Fruit fly (Drosophila melanogaster) whole organism, embryonic: ENCODE results near the gene Scgalpha.

Experiments
- Adf1 ChIP-seq: fragments of 200-800 bp; sonication (Bioruptor generic); IDR thresholded peaks from 2 replicates; pipeline ENCODE4 v1.3.6; 2022; ENCODE audit warnings: missing biosample characterization, missing genetic modification characterization
- Atf-2 ChIP-seq: fragments of 200-800 bp; sonication (Bioruptor generic); optimal IDR thresholded peaks from 2 replicates; lab custom pipeline; 2016; ENCODE audit warnings: missing biosample characterization, missing genetic modification characterization
- Atf6 ChIP-seq: fragments of 200-800 bp; sonication (Bioruptor generic); IDR thresholded peaks from 2 replicates; pipeline ENCODE4 v1.3.6; 2022; ENCODE audit warnings: missing biosample characterization, missing genetic modification characterization
- Bgb ChIP-seq: fragments of 200-800 bp; sonication (Bioruptor generic); IDR thresholded peaks from 2 replicates; pipeline ENCODE4 v1.3.6; 2022; ENCODE audit warnings: missing biosample characterization, missing genetic modification characterization; ENCODE audit not compliant: partially characterized antibody
- Blimp-1 ChIP-seq: fragments of 200-800 bp; sonication (Bioruptor generic); optimal IDR thresholded peaks from 3 replicates; lab custom pipeline; 2018; ENCODE audit warnings: missing biosample characterization, missing genetic modification characterization, mild to moderate bottlenecking, moderate library complexity, missing genetic modification reagents
- CG10209 ChIP-seq: fragments of 200-800 bp; sonication (Bioruptor generic); optimal IDR thresholded peaks from 3 replicates; lab custom pipeline; 2017; ENCODE audit warnings: missing biosample characterization, mild to moderate bottlenecking, missing genetic modification characterization, missing genetic modification reagents
- CG12071 ChIP-seq: fragments of 200-800 bp; sonication (Bioruptor generic); optimal IDR thresholded peaks from 3 replicates; lab custom pipeline; 2018; ENCODE audit warnings: missing biosample characterization, mild to moderate bottlenecking, missing genetic modification characterization
- CG1233 ChIP-seq: fragments of 200-800 bp; sonication (Bioruptor generic); optimal IDR thresholded peaks from 4 replicates; lab custom pipeline; 2018; ENCODE audit warnings: missing biosample characterization, mild to moderate bottlenecking, missing genetic modification characterization
- CG13775 ChIP-seq: fragments of 200-800 bp; sonication (Bioruptor generic); optimal IDR thresholded peaks from 3 replicates; lab custom pipeline; 2017; ENCODE audit warnings: missing biosample characterization, mild to moderate bottlenecking, missing genetic modification characterization
- CG14860 ChIP-seq: fragments of 200-800 bp; sonication (Bioruptor generic); IDR thresholded peaks from 3 replicates; pipeline ENCODE4 v1.3.6; 2022; ENCODE audit warnings: missing biosample characterization, missing genetic modification characterization; ENCODE audit not compliant: partially characterized antibody
- CG1602 ChIP-seq: fragments of 200-800 bp; sonication (Bioruptor generic); optimal IDR thresholded peaks from 3 replicates; lab custom pipeline; 2016; ENCODE audit warnings: missing biosample characterization, missing genetic modification characterization
- CG1603 ChIP-seq: fragments of 200-800 bp; sonication (Bioruptor generic); optimal IDR thresholded peaks from 2 replicates; lab custom pipeline; 2019; ENCODE audit warnings: missing biosample characterization, mild to moderate bottlenecking, missing genetic modification characterization, moderate library complexity
- CG18599 ChIP-seq: fragments of 200-800 bp; sonication (Bioruptor generic); optimal IDR thresholded peaks from 3 replicates; lab custom pipeline; 2017; ENCODE audit warnings: missing biosample characterization, missing genetic modification characterization, mild to moderate bottlenecking, moderate library complexity, missing genetic modification reagents
- CG2116 ChIP-seq: fragments of 200-800 bp; sonication (Bioruptor generic); optimal IDR thresholded peaks from 3 replicates; lab custom pipeline; 2018; ENCODE audit warnings: missing biosample characterization, mild to moderate bottlenecking, missing genetic modification characterization
- CG30020 ChIP-seq: fragments of 200-800 bp; optimal IDR thresholded peaks from 2 replicates; lab custom pipeline; 2019; ENCODE audit warnings: missing biosample characterization, mild to moderate bottlenecking, missing genetic modification characterization, moderate library complexity
- CG8089 ChIP-seq: fragments of 200-800 bp; sonication (Bioruptor generic); optimal IDR thresholded peaks from 3 replicates; lab custom pipeline; 2016; ENCODE audit warnings: missing biosample characterization, missing genetic modification characterization
- CoRest ChIP-seq: fragments of 200-800 bp; sonication (Bioruptor generic); optimal IDR thresholded peaks from 3 replicates; lab custom pipeline; 2018; ENCODE audit warnings: missing biosample characterization, mild to moderate bottlenecking, missing genetic modification characterization, moderate library complexity
- Dad ChIP-seq: fragments of 200-800 bp; sonication (Bioruptor generic); optimal IDR thresholded peaks from 3 replicates; lab custom pipeline; 2016; ENCODE audit warnings: missing biosample characterization, missing genetic modification characterization
- Dek ChIP-seq: fragments of 200-800 bp; sonication (Bioruptor generic); optimal IDR thresholded peaks from 3 replicates; lab custom pipeline; 2019; ENCODE audit warnings: missing biosample characterization, mild to moderate bottlenecking, missing genetic modification characterization, moderate library complexity
- Dref ChIP-seq: fragments of 200-800 bp; sonication (Bioruptor generic); IDR thresholded peaks from 2 replicates; pipeline ENCODE4 v1.3.6; 2022; ENCODE audit warnings: missing biosample characterization, missing genetic modification characterization
- Ets65A ChIP-seq: fragments of 200-800 bp; sonication (Bioruptor generic); peaks from one replicate; lab custom pipeline; 2016; ENCODE audit warnings: missing biosample characterization, missing genetic modification characterization
- Ets97D ChIP-seq: fragments of 200-800 bp; sonication (Bioruptor generic); optimal IDR thresholded peaks from 3 replicates; lab custom pipeline; 2016; ENCODE audit warnings: missing biosample characterization, missing genetic modification characterization
- H2.0 ChIP-seq: fragments of 200-800 bp; sonication (Bioruptor generic); IDR thresholded peaks from 2 replicates; pipeline ENCODE4 v1.3.6; 2022; ENCODE audit warnings: missing biosample characterization, missing genetic modification characterization
- Hand ChIP-seq: fragments of 200-800 bp; sonication (Bioruptor generic); optimal IDR thresholded peaks from 2 replicates; lab custom pipeline; 2017; ENCODE audit warnings: mild to moderate bottlenecking, missing biosample characterization, missing genetic modification reagents, missing genetic modification characterization
- Mad ChIP-seq: fragments of 200-800 bp; sonication (Bioruptor generic); optimal IDR thresholded peaks from 2 replicates; lab custom pipeline; 2016; ENCODE audit warnings: missing biosample characterization, missing genetic modification characterization
- Ssrp ChIP-seq: fragments of 200-800 bp; sonication (Bioruptor generic); optimal IDR thresholded peaks from 2 replicates; lab custom pipeline; 2018; ENCODE audit warnings: missing biosample characterization, mild to moderate bottlenecking, missing genetic modification characterization, moderate library complexity
- TFAM ChIP-seq: fragments of 200-800 bp; sonication (Bioruptor generic); optimal IDR thresholded peaks from 2 replicates; lab custom pipeline; 2017; ENCODE audit warnings: missing biosample characterization, missing genetic modification characterization, inconsistent platforms
- Trl ChIP-seq, 3 experiments: fragments of >200 bp in 2 of 3; fragments of 200-800 bp in 1 of 3; sonication (Bioruptor generic) in 1 of 3; optimal IDR thresholded peaks; 2 replicates in 1 of 3; 3 replicates in 2 of 3; lab custom pipeline; 2016 to 2017; ENCODE audit warnings: missing biosample characterization in 1 of 3, missing genetic modification characterization in 1 of 3
- Vsx1 ChIP-seq: fragments of 200-800 bp; sonication (Bioruptor generic); optimal IDR thresholded peaks from 2 replicates; lab custom pipeline; 2017; ENCODE audit warnings: missing biosample characterization, mild to moderate bottlenecking, missing genetic modification characterization, missing genetic modification reagents
- YL-1 ChIP-seq: fragments of 200-800 bp; sonication (Bioruptor generic); optimal IDR thresholded peaks from 3 replicates; lab custom pipeline; 2017; ENCODE audit warnings: missing biosample characterization, mild to moderate bottlenecking, missing genetic modification characterization
- bigmax ChIP-seq: fragments of 200-800 bp; sonication (Bioruptor generic); optimal IDR thresholded peaks from 2 replicates; lab custom pipeline; 2018; ENCODE audit warnings: missing biosample characterization, mild to moderate bottlenecking, missing genetic modification characterization
- chinmo ChIP-seq: fragments of 200-800 bp; sonication (Bioruptor generic); IDR thresholded peaks from 4 replicates; pipeline ENCODE4 v1.3.6; 2022; ENCODE audit warnings: missing biosample characterization, missing genetic modification characterization; ENCODE audit not compliant: partially characterized antibody
- chm ChIP-seq: fragments of 200-800 bp; sonication (Bioruptor generic); IDR thresholded peaks from 2 replicates; pipeline ENCODE4 v1.3.6; 2022; ENCODE audit warnings: missing biosample characterization, missing genetic modification characterization
- fd64A ChIP-seq: fragments of 200-800 bp; sonication (Bioruptor generic); optimal IDR thresholded peaks from 3 replicates; lab custom pipeline; 2018; ENCODE audit warnings: missing biosample characterization, mild to moderate bottlenecking, missing genetic modification characterization
- grn ChIP-seq: fragments of 200-800 bp; sonication (Bioruptor generic); optimal IDR thresholded peaks from 3 replicates; lab custom pipeline; 2017; ENCODE audit warnings: missing biosample characterization, missing genetic modification characterization
- gsb-n ChIP-seq: fragments of 200-800 bp; sonication (Bioruptor generic); optimal IDR thresholded peaks from 3 replicates; lab custom pipeline; 2018; ENCODE audit warnings: missing biosample characterization, mild to moderate bottlenecking, missing genetic modification characterization
- kni ChIP-seq: fragments of 200-800 bp; sonication (Bioruptor generic); optimal IDR thresholded peaks from 3 replicates; lab custom pipeline; 2017; ENCODE audit warnings: mild to moderate bottlenecking, missing biosample characterization, missing genetic modification reagents, missing genetic modification characterization
- maf-S ChIP-seq: fragments of 200-800 bp; sonication (Bioruptor generic); optimal IDR thresholded peaks from 2 replicates; lab custom pipeline; 2016; ENCODE audit warnings: missing biosample characterization, missing genetic modification characterization
- nerfin-1 ChIP-seq: fragments of 200-800 bp; sonication (Bioruptor generic); optimal IDR thresholded peaks from 3 replicates; lab custom pipeline; 2019; ENCODE audit warnings: missing biosample characterization, mild to moderate bottlenecking, missing genetic modification characterization, moderate library complexity
- nerfin-2 ChIP-seq: fragments of 200-800 bp; sonication (Bioruptor generic); IDR thresholded peaks from 2 replicates; pipeline ENCODE4 v1.3.6; 2022; ENCODE audit warnings: missing biosample characterization, missing genetic modification characterization; ENCODE audit not compliant: partially characterized antibody
- p53 ChIP-seq: fragments of 200-800 bp; sonication (Bioruptor generic); optimal IDR thresholded peaks from 2 replicates; lab custom pipeline; 2016; ENCODE audit warnings: missing biosample characterization, missing genetic modification characterization
- pfk ChIP-seq: fragments of 200-800 bp; sonication (Bioruptor generic); optimal IDR thresholded peaks from 2 replicates; lab custom pipeline; 2018; ENCODE audit warnings: missing biosample characterization, mild to moderate bottlenecking, missing genetic modification characterization, moderate library complexity
- row ChIP-seq: fragments of 200-800 bp; sonication (Bioruptor generic); IDR thresholded peaks from 3 replicates; pipeline ENCODE4 v1.3.6; 2022; ENCODE audit warnings: missing biosample characterization, missing genetic modification characterization
- seq ChIP-seq: fragments of 200-800 bp; sonication (Bioruptor generic); IDR thresholded peaks from 2 replicates; pipeline ENCODE4 v1.3.6; 2022; ENCODE audit warnings: missing biosample characterization, missing genetic modification characterization
- sima ChIP-seq: fragments of 200-800 bp; sonication (Bioruptor generic); optimal IDR thresholded peaks from 2 replicates; lab custom pipeline; 2016; ENCODE audit warnings: missing biosample characterization, missing genetic modification characterization
- sr ChIP-seq: fragments of 200-800 bp; sonication (Bioruptor generic); IDR thresholded peaks from 3 replicates; pipeline ENCODE4 v1.3.6; 2022; ENCODE audit warnings: missing biosample characterization, missing genetic modification characterization
- wor ChIP-seq: fragments of 200-800 bp; sonication (Bioruptor generic); IDR thresholded peaks from 2 replicates; pipeline ENCODE4 v1.3.6; 2022; ENCODE audit warnings: missing biosample characterization, missing genetic modification characterization
- zfh2 ChIP-seq: fragments of 200-800 bp; sonication (Bioruptor generic); optimal IDR thresholded peaks from 2 replicates; lab custom pipeline; 2016; ENCODE audit warnings: missing biosample characterization, missing genetic modification characterization

Gene Scgalpha

dm6 chr2L:8319858-8320525, 16.8 kb downstream of the Scgalpha start, which contains the start of the genes mtsh and strat (continued):
- peak; percentile 45 for TF ChIP-seq Mad
- TF ChIP-seq maf-S (GFP tag; lab: Kevin White, UChicago) = peak; percentile 57
- no peak for TF ChIP-seq Adf1 (GFP tag; lab: Robert Waterston, UW)
- peak; percentile 5 for TF ChIP-seq pfk (GFP tag; lab: Kevin White, UChicago)
- TF ChIP-seq CG1603 = peak; percentile 74
- TF ChIP-seq Vsx1 (GFP tag; lab: Kevin White, UChicago) = no peak
- TF ChIP-seq CG8089 (GFP tag; lab: Kevin White, UChicago) = no peak
- TF ChIP-seq gsb-n = peak; percentile 23
- TF ChIP-seq CG13775 = peak; percentile 61
- TF ChIP-seq Atf-2 (GFP tag; lab: Kevin White, UChicago) = peak; percentile 52
- TF ChIP-seq row = 0 out of 3 replicates have a peak, but pooled peaks have one; percentile 23
- TF ChIP-seq Ets97D (GFP tag; lab: Kevin White, UChicago) = peak; percentile 98
- TF ChIP-seq Dad (GFP tag; lab: Kevin White, UChicago) = peak; percentile 75
- peak; percentile 71 for TF ChIP-seq CG12071 (GFP tag; lab: Kevin White, UChicago)
- TF ChIP-seq TFAM (GFP tag; lab: Kevin White, UChicago) = peak; percentile 21
- TF ChIP-seq CG1602 (GFP tag; lab: Kevin White, UChicago) = no peak
- peak; percentile 17 for TF ChIP-seq fd64A (GFP tag; lab: Kevin White, UChicago)
- TF ChIP-seq kni (GFP tag; lab: Kevin White, UChicago) = peak; percentile 45
- TF ChIP-seq wor (GFP tag; lab: Robert Waterston, UW) = no peak
- TF ChIP-seq YL-1 (GFP tag; lab: Kevin White, UChicago) = peak; percentile 52
- TF ChIP-seq CG10209 = peak; percentile 21
- peak; percentile 47; the same call in 1 of the 3 replicates for TF ChIP-seq sr (GFP tag; lab: Robert Waterston, UW)
- TF ChIP-seq seq = no peak
- TF ChIP-seq Blimp-1 (GFP tag; lab: Kevin White, UChicago) = peak; percentile 30
- TF ChIP-seq zfh2 = peak; percentile 33
- TF ChIP-seq grn (GFP tag; lab: Kevin White, UChicago) = peak; percentile 38
- peak; percentile 66 for TF ChIP-seq CG18599
- peak; percentile 56 for TF ChIP-seq sima (GFP tag; lab: Kevin White, UChicago)
- TF ChIP-seq chm (GFP tag; lab: Robert Waterston, UW) = peak; percentile 56
- peak; percentile 28 for TF ChIP-seq Ssrp (tag; lab: Kevin White, UChicago)
- peak; percentile 61; the same call in 2 of the 3 replicates for TF ChIP-seq CG14860 (GFP tag; lab: Robert Waterston, UW)
- peak; percentile 13 for TF ChIP-seq Dek
- TF ChIP-seq chinmo = peak; percentile 88; the same call in 3 of the 4 replicates
- peak; percentile 48 for TF ChIP-seq CoRest (tag; lab: Kevin White, UChicago)
- TF ChIP-seq p53 = peak; percentile 51
- TF ChIP-seq CG30020 (tag; lab: Kevin White, UChicago) = peak; percentile 18
- TF ChIP-seq Dref = peak; percentile 90
- TF ChIP-seq nerfin-2 (GFP tag; lab: Robert Waterston, UW) = peak; percentile 54; the same call in 1 of the 2 replicates
- peak; percentile 7 for TF ChIP-seq bigmax (GFP tag; lab: Kevin White, UChicago)
- TF ChIP-seq Trl (optimal IDR thresholded peaks at IDR 0.05; lab: Kevin White, UChicago) = no peak
- peak; percentile 49 for TF ChIP-seq Trl (GFP tag; optimal IDR thresholded peaks at IDR 0.05; lab: Kevin White, UChicago)
- TF ChIP-seq Hand (GFP tag; lab: Kevin White, UChicago) = no peak
- TF ChIP-seq Atf6 = peak; percentile 57; the same call in 1 of the 2 replicates
- peak; percentile 65 for TF ChIP-seq CG1233 (GFP tag; lab: Kevin White, UChicago)
- no peak; the same call in 1 of the 2 replicates for TF ChIP-seq H2.0 (GFP tag; lab: Robert Waterston, UW)
- TF ChIP-seq CG2116 (GFP tag; lab: Kevin White, UChicago) = peak; percentile 78
- peak; percentile 56 for TF ChIP-seq nerfin-1 (tag; lab: Kevin White, UChicago)
- TF ChIP-seq Ets65A (GFP tag; lab: Kevin White, UChicago) = peak; percentile 94
- TF ChIP-seq Bgb = peak; percentile 73
